Worm (Caenorhabditis elegans) whole organism, L3 larva: ENCODE results near the gene F46C3.2.

Experiments used
- aly-2 ChIP-seq: fragments of 150-350 bp; optimal IDR thresholded peaks from 2 replicates; lab custom pipeline; 2014; ENCODE audit warnings: missing biosample characterization, missing genetic modification characterization
- ceh-82 ChIP-seq: fragments of 150-350 bp; optimal IDR thresholded peaks from 2 replicates; lab custom pipeline; 2014; ENCODE audit warnings: missing biosample characterization, missing genetic modification characterization
- nfya-1 ChIP-seq: sonication (generic microtip); optimal IDR thresholded peaks from 2 replicates; lab custom pipeline; 2017; ENCODE audit warnings: missing genetic modification characterization, mild to moderate bottlenecking, missing compliant biosample characterization, antibody characterized with exemption, moderate library complexity; ENCODE audit not compliant: insufficient read depth
- nhr-11 ChIP-seq: fragments of 150-350 bp; optimal IDR thresholded peaks from 2 replicates; lab custom pipeline; 2014; ENCODE audit warnings: missing biosample characterization, missing genetic modification characterization
- nhr-12 ChIP-seq: fragments of 150-350 bp; optimal IDR thresholded peaks from 2 replicates; lab custom pipeline; 2014; ENCODE audit warnings: missing biosample characterization, missing genetic modification characterization
- nhr-76 ChIP-seq: fragments of 150-350 bp; sonication (generic microtip); optimal IDR thresholded peaks from 5 replicates; lab custom pipeline; 2014; ENCODE audit warnings: missing biosample characterization, missing genetic modification characterization
- pha-4 ChIP-seq: fragments of 150-350 bp; optimal IDR thresholded peaks from 2 replicates; lab custom pipeline; 2014; ENCODE audit warnings: missing biosample characterization, missing genetic modification reagents, missing genetic modification characterization
- snpc-4 ChIP-seq: fragments of 150-350 bp; optimal IDR thresholded peaks from 2 replicates; lab custom pipeline; 2014; ENCODE audit warnings: missing biosample characterization, missing genetic modification characterization
- tbx-2 ChIP-seq: sonication (generic microtip); optimal IDR thresholded peaks from 2 replicates; lab custom pipeline; 2016; ENCODE audit warnings: mild to moderate bottlenecking, missing genetic modification characterization, missing compliant biosample characterization
- unc-39 ChIP-seq: sonication (generic microtip); optimal IDR thresholded peaks from 4 replicates; lab custom pipeline; 2017; ENCODE audit warnings: missing biosample characterization, missing genetic modification characterization
- ztf-4 ChIP-seq: fragments of 150-350 bp; optimal IDR thresholded peaks from 2 replicates; lab custom pipeline; 2014; ENCODE audit warnings: missing biosample characterization, missing genetic modification characterization

- no peak for TF ChIP-seq snpc-4
- TF ChIP-seq nhr-76 = no peak
- no peak for TF ChIP-seq aly-2 (tag; lab: Kevin White, UChicago)
- no peak for TF ChIP-seq pha-4 (tag; lab: Kevin White, UChicago)
- no peak for TF ChIP-seq ceh-82 (tag; lab: Kevin White, UChicago)
- peak; percentile 39 for TF ChIP-seq nfya-1 (tag; lab: Kevin White, UChicago)
- TF ChIP-seq nhr-11 (tag; lab: Kevin White, UChicago) = no peak
- TF ChIP-seq nhr-12 (tag; lab: Kevin White, UChicago) = no peak
- TF ChIP-seq tbx-2 (tag; lab: Kevin White, UChicago) = no peak
- no peak for TF ChIP-seq unc-39 (tag; lab: Kevin White, UChicago)
- TF ChIP-seq ztf-4 (tag; lab: Kevin White, UChicago) = no peak
These were observed 45.9 kb upstream of the F46C3.2 start for ce11 chrX:11464271-11465103.
